Worm (Caenorhabditis elegans): ENCODE data around the gene T04A8.8.

Gene T04A8.8

DNA sequence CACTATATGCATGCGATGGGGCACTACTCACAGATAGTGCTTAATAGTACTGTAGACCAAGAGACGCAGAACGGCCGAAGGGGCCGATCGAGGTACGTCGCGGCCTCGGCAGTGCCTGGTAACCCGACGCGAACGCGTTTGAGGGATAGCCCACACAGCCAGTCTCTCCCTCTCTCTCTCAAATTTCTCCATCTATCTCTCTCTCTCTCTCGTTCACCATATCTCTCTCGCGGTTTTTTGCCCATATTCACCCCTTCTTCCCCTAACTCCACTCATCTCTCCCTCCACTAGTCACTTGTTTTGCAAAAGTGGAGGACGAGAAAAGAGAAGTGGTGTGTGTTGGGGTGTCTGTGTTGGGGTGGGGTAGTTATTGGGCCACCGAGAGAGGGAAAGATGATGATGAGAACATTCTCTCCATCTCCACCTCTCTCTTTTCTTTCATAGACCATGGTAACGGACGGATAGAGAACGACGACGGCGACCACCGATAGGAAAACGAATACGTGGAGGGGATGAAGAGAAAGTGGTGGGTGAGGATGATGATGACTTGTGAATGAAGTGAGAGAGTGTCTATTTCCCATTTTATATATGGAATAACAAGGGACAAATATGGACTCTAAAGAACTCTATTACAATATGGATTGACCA is 26.9 kb upstream of the T04A8.8 start:
- TF ChIP-seq K02D7.2 (tag; optimal IDR thresholded peaks at IDR 0.05): no peak
- TF ChIP-seq ceh-24 (tag; optimal IDR thresholded peaks at IDR 0.05): no peak
- TF ChIP-seq pag-3 (tag; optimal IDR thresholded peaks at IDR 0.05; ENCODE audit: borderline replicate concordance): no peak
- TF ChIP-seq madf-2 (tag; optimal IDR thresholded peaks at IDR 0.05): no peak
- TF ChIP-seq Y22D7AL.16 (tag; optimal IDR thresholded peaks at IDR 0.05): no peak
- no peak for TF ChIP-seq ztf-16 (tag; optimal IDR thresholded peaks at IDR 0.05)
- no peak for TF ChIP-seq ttx-3 (tag; optimal IDR thresholded peaks at IDR 0.05)
- no peak for TF ChIP-seq pax-1 (tag; optimal IDR thresholded peaks at IDR 0.05)
- peak; percentile 34 for TF ChIP-seq syd-9 (tag; optimal IDR thresholded peaks at IDR 0.05)
- TF ChIP-seq ceh-19 (GFP tag; optimal IDR thresholded peaks at IDR 0.05): peak; percentile 71
- peak; percentile 81 for TF ChIP-seq hlh-6 (tag; optimal IDR thresholded peaks at IDR 0.05)
- peak; percentile 36 for TF ChIP-seq rnt-1 (tag; optimal IDR thresholded peaks at IDR 0.05)
- TF ChIP-seq ref-2 (tag; optimal IDR thresholded peaks at IDR 0.05): peak; percentile 63
- TF ChIP-seq che-1 (tag; optimal IDR thresholded peaks at IDR 0.05): peak; percentile 40
- peak; percentile 8 for TF ChIP-seq eyg-1 (tag; optimal IDR thresholded peaks at IDR 0.05)
- peak; percentile 33 for TF ChIP-seq elt-2 (tag; optimal IDR thresholded peaks at IDR 0.05)
- no peak for TF ChIP-seq ceh-18 (tag; optimal IDR thresholded peaks at IDR 0.05)
- TF ChIP-seq dve-1 (tag; optimal IDR thresholded peaks at IDR 0.05): no peak
- TF ChIP-seq sox-4 (tag; optimal IDR thresholded peaks at IDR 0.05): no peak
- no peak for TF ChIP-seq fkh-10 (GFP tag; optimal IDR thresholded peaks at IDR 0.05)
- TF ChIP-seq hlh-30 (tag; optimal IDR thresholded peaks at IDR 0.05; ENCODE audit: insufficient read depth): peak; percentile 60
- no peak for TF ChIP-seq F13H6.1 (tag; optimal IDR thresholded peaks at IDR 0.05)
- TF ChIP-seq ets-4 (tag; optimal IDR thresholded peaks at IDR 0.05): peak; percentile 27
- no peak for TF ChIP-seq K09A11.1 (tag; optimal IDR thresholded peaks at IDR 0.05; ENCODE audit: insufficient read depth)
- TF ChIP-seq C08G9.2 (tag; optimal IDR thresholded peaks at IDR 0.05): peak; percentile 26
- peak; percentile 92 for TF ChIP-seq ceh-34 (tag; optimal IDR thresholded peaks at IDR 0.05)
- peak; percentile 70 for TF ChIP-seq ceh-31 (tag; optimal IDR thresholded peaks at IDR 0.05)
- peak; percentile 43 for TF ChIP-seq dmd-4 (tag; optimal IDR thresholded peaks at IDR 0.05; ENCODE audit: borderline replicate concordance)
- TF ChIP-seq ahr-1 (tag; optimal IDR thresholded peaks at IDR 0.05): no peak
- peak; percentile 49 for TF ChIP-seq ceh-6 (GFP tag; optimal IDR thresholded peaks at IDR 0.05)
- no peak for TF ChIP-seq pat-9 (tag; optimal IDR thresholded peaks at IDR 0.05)
- TF ChIP-seq hlh-13 (GFP tag; optimal IDR thresholded peaks at IDR 0.05): no peak
- no peak for TF ChIP-seq pha-4 (tag; optimal IDR thresholded peaks at IDR 0.05)
- TF ChIP-seq mec-3 (tag; optimal IDR thresholded peaks at IDR 0.05; ENCODE audit: borderline replicate concordance): no peak
- TF ChIP-seq ceh-22 (tag; optimal IDR thresholded peaks at IDR 0.05): no peak
- no peak for TF ChIP-seq nhr-11 (tag; optimal IDR thresholded peaks at IDR 0.05)
- no peak for TF ChIP-seq hlh-15 (tag; optimal IDR thresholded peaks at IDR 0.05)
- peak; percentile 29 for TF ChIP-seq hlh-8 (tag; optimal IDR thresholded peaks at IDR 0.05)
- no peak for TF ChIP-seq tbx-7 (tag; optimal IDR thresholded peaks at IDR 0.05)
- no peak for TF ChIP-seq pha-2 (tag; optimal IDR thresholded peaks at IDR 0.05)
- no peak for TF ChIP-seq pqm-1 (tag; optimal IDR thresholded peaks at IDR 0.05)
- peak; percentile 68 for TF ChIP-seq pros-1 (tag; optimal IDR thresholded peaks at IDR 0.05)
- peak; percentile 38 for TF ChIP-seq ceh-30 (tag; optimal IDR thresholded peaks at IDR 0.05)
- TF ChIP-seq unc-42 (tag; optimal IDR thresholded peaks at IDR 0.05): peak; percentile 20
- TF ChIP-seq tbx-2 (tag; optimal IDR thresholded peaks at IDR 0.05): peak; percentile 64
- TF ChIP-seq nfya-1 (tag; optimal IDR thresholded peaks at IDR 0.05): peak; percentile 79
- no peak for TF ChIP-seq ceh-14 (tag; optimal IDR thresholded peaks at IDR 0.05)
- TF ChIP-seq ceh-2 (tag; optimal IDR thresholded peaks at IDR 0.05): peak; percentile 41
- TF ChIP-seq ceh-48 (tag; optimal IDR thresholded peaks at IDR 0.05): no peak
- TF ChIP-seq unc-3 (GFP tag; conservative IDR thresholded peaks at IDR 0.05): no peak
- TF ChIP-seq unc-3 (tag; optimal IDR thresholded peaks at IDR 0.05): no peak
- no peak for TF ChIP-seq C38D4.7 (GFP tag; optimal IDR thresholded peaks at IDR 0.05)
